Worm (Caenorhabditis elegans): ENCODE data around the gene Y70C5B.2.

Y70C5B.2 gene

ce11 chrV:16610094-16610493 is 50.6 kb downstream of the Y70C5B.2 start (continued):
- TF ChIP-seq unc-130 (GFP tag; optimal IDR thresholded peaks at IDR 0.05), result no peak
- TF ChIP-seq pqm-1 (tag; optimal IDR thresholded peaks at IDR 0.05), result peak; percentile 82
- TF ChIP-seq ctbp-1 (GFP tag; IDR thresholded peaks at IDR 0.05), result no peak
- no peak for TF ChIP-seq zag-1 (tag; optimal IDR thresholded peaks at IDR 0.05)
- TF ChIP-seq nhr-111 (GFP tag; optimal IDR thresholded peaks at IDR 0.05), result no peak
- no peak for TF ChIP-seq ceh-62 (tag; optimal IDR thresholded peaks at IDR 0.05)
- no peak for TF ChIP-seq ceh-32 (tag; optimal IDR thresholded peaks at IDR 0.05; ENCODE audit: poor library complexity)
- TF ChIP-seq gei-8 (GFP tag; optimal IDR thresholded peaks at IDR 0.05), result no peak
- peak; percentile 21 for TF ChIP-seq hlh-11 (tag; optimal IDR thresholded peaks at IDR 0.05)
- TF ChIP-seq mdt-29 (GFP tag; IDR thresholded peaks at IDR 0.05), result no peak

ce11 chrV:16608478-16608877 is 52.2 kb downstream of the Y70C5B.2 start:
- TF ChIP-seq daf-16 (GFP tag; optimal IDR thresholded peaks at IDR 0.05) (no peak), daf-16 (tag; optimal IDR thresholded peaks at IDR 0.05) (peak; percentile 12), dve-1 (tag; optimal IDR thresholded peaks at IDR 0.05; ENCODE audit: insufficient read depth) (peak; percentile 8), ceh-44 (GFP tag; IDR thresholded peaks at IDR 0.05) (no peak), nhr-28 (tag; optimal IDR thresholded peaks at IDR 0.05) (peak; percentile 65)
